Worm (Caenorhabditis elegans) whole organism, L3 larva: ENCODE data around the gene klp-20.

ENCODE experiments used
- R02D3.7 ChIP-seq: fragments of 150-350 bp; optimal IDR thresholded peaks from 2 replicates; lab custom pipeline; 2014; ENCODE audit warnings: missing biosample characterization, missing genetic modification characterization
- aly-2 ChIP-seq: fragments of 150-350 bp; optimal IDR thresholded peaks from 2 replicates; lab custom pipeline; 2014; ENCODE audit warnings: missing biosample characterization, missing genetic modification characterization
- ama-1 ChIP-seq: fragments of 150-350 bp; optimal IDR thresholded peaks from 2 replicates; lab custom pipeline; 2018
- ceh-16 ChIP-seq: sonication (generic microtip); optimal IDR thresholded peaks from 2 replicates; lab custom pipeline; 2017; ENCODE audit warnings: missing biosample characterization, missing genetic modification characterization
- ceh-28 ChIP-seq: fragments of 150-350 bp; optimal IDR thresholded peaks from 2 replicates; lab custom pipeline; 2014; ENCODE audit warnings: missing biosample characterization, missing genetic modification reagents, missing genetic modification characterization
- ceh-82 ChIP-seq: fragments of 150-350 bp; optimal IDR thresholded peaks from 2 replicates; lab custom pipeline; 2014; ENCODE audit warnings: missing biosample characterization, missing genetic modification characterization
- daf-12 ChIP-seq: fragments of 150-350 bp; optimal IDR thresholded peaks from 2 replicates; lab custom pipeline; 2014; ENCODE audit warnings: missing biosample characterization, missing genetic modification reagents, missing genetic modification characterization
- egl-5 ChIP-seq: fragments of 150-350 bp; optimal IDR thresholded peaks from 2 replicates; lab custom pipeline; 2017; ENCODE audit warnings: missing biosample characterization, missing genetic modification reagents, missing genetic modification characterization, inconsistent platforms
- fkh-10 ChIP-seq: sonication (generic microtip); optimal IDR thresholded peaks from 2 replicates; lab custom pipeline; 2017; ENCODE audit warnings: missing biosample characterization, missing genetic modification reagents, missing genetic modification characterization
- fos-1 ChIP-seq: fragments of 150-350 bp; optimal IDR thresholded peaks from 2 replicates; lab custom pipeline; 2014; ENCODE audit warnings: missing biosample characterization, missing genetic modification characterization
- hmg-11 ChIP-seq: sonication (generic microtip); optimal IDR thresholded peaks from 2 replicates; lab custom pipeline; 2016; ENCODE audit warnings: missing genetic modification characterization, missing compliant biosample characterization
- jun-1 ChIP-seq: fragments of 150-350 bp; optimal IDR thresholded peaks from 2 replicates; lab custom pipeline; 2014; ENCODE audit warnings: missing biosample characterization, missing genetic modification reagents, missing genetic modification characterization
- lin-39 ChIP-seq: fragments of 150-350 bp; optimal IDR thresholded peaks from 2 replicates; lab custom pipeline; 2018; ENCODE audit warnings: missing biosample characterization, missing genetic modification reagents, missing genetic modification characterization
- lsy-12 ChIP-seq: sonication (generic microtip); optimal IDR thresholded peaks from 2 replicates; lab custom pipeline; 2016; ENCODE audit warnings: mild to moderate bottlenecking, missing genetic modification characterization, missing compliant biosample characterization
- mdl-1 ChIP-seq: fragments of 150-350 bp; optimal IDR thresholded peaks from 2 replicates; lab custom pipeline; 2014; ENCODE audit warnings: missing biosample characterization, missing genetic modification characterization
- nhr-11 ChIP-seq: fragments of 150-350 bp; optimal IDR thresholded peaks from 2 replicates; lab custom pipeline; 2014; ENCODE audit warnings: missing biosample characterization, missing genetic modification characterization
- nhr-12 ChIP-seq: fragments of 150-350 bp; optimal IDR thresholded peaks from 2 replicates; lab custom pipeline; 2014; ENCODE audit warnings: missing biosample characterization, missing genetic modification characterization
- nhr-23 ChIP-seq: fragments of 150-350 bp; optimal IDR thresholded peaks from 2 replicates; lab custom pipeline; 2014; ENCODE audit warnings: missing biosample characterization, missing genetic modification reagents, missing genetic modification characterization
- nhr-237 ChIP-seq: fragments of 150-350 bp; optimal IDR thresholded peaks from 2 replicates; lab custom pipeline; 2014; ENCODE audit warnings: missing biosample characterization, missing genetic modification characterization
- nhr-67 ChIP-seq: fragments of 150-350 bp; optimal IDR thresholded peaks from 2 replicates; lab custom pipeline; 2014; ENCODE audit warnings: missing biosample characterization, missing genetic modification characterization
- sea-2 ChIP-seq: fragments of 150-350 bp; sonication (generic microtip); optimal IDR thresholded peaks from 4 replicates; lab custom pipeline; 2014; ENCODE audit warnings: missing biosample characterization, missing genetic modification reagents, missing genetic modification characterization
- skn-1 ChIP-seq: fragments of 150-350 bp; optimal IDR thresholded peaks from 2 replicates; lab custom pipeline; 2014; ENCODE audit warnings: missing biosample characterization, missing genetic modification characterization
- snpc-4 ChIP-seq: fragments of 150-350 bp; optimal IDR thresholded peaks from 2 replicates; lab custom pipeline; 2014; ENCODE audit warnings: missing biosample characterization, missing genetic modification characterization
- unc-39 ChIP-seq: sonication (generic microtip); optimal IDR thresholded peaks from 4 replicates; lab custom pipeline; 2017; ENCODE audit warnings: missing biosample characterization, missing genetic modification characterization
- ztf-11 ChIP-seq: fragments of 150-350 bp; optimal IDR thresholded peaks from 2 replicates; lab custom pipeline; 2014; ENCODE audit warnings: missing biosample characterization, missing genetic modification characterization
- ztf-4 ChIP-seq: fragments of 150-350 bp; optimal IDR thresholded peaks from 2 replicates; lab custom pipeline; 2014; ENCODE audit warnings: missing biosample characterization, missing genetic modification characterization

Gene klp-20

ce11 chrIII:235544-235943 lies 25.8 kb downstream of the klp-20 start, which contains the start of gene hpo-29:
Gene hpo-29, plus strand, starts transcription at chrIII:235844.
- TF ChIP-seq ceh-28 (tag; lab: Kevin White, UChicago) (no peak), egl-5 (tag; lab: Kevin White, UChicago) (no peak), ceh-16 (tag; lab: Kevin White, UChicago) (no peak), nhr-12 (tag; lab: Kevin White, UChicago) (no peak), nhr-23 (tag; lab: Kevin White, UChicago) (no peak), ama-1 (lab: Kevin White, UChicago) (no peak), lin-39 (tag; lab: Kevin White, UChicago) (no peak), jun-1 (no peak), lsy-12 (tag; lab: Kevin White, UChicago) (no peak), R02D3.7 (tag; lab: Kevin White, UChicago) (no peak), nhr-237 (tag; lab: Kevin White, UChicago) (no peak), fos-1 (no peak)
- TF ChIP-seq, all 47 proteins: peak for 0

- no peak for TF ChIP-seq hmg-11
- TF ChIP-seq snpc-4 (tag; lab: Kevin White, UChicago): no peak
- TF ChIP-seq daf-12 (tag; lab: Kevin White, UChicago): no peak
- TF ChIP-seq nhr-11 (tag; lab: Kevin White, UChicago): no peak
- peak; percentile 60 for TF ChIP-seq ceh-28 (tag; lab: Kevin White, UChicago)
- no peak for TF ChIP-seq fos-1
- no peak for TF ChIP-seq nhr-67
These were observed 41.6 kb downstream of the klp-20 start for ce11 chrIII:251410-251809.

- TF ChIP-seq ceh-82 (tag; lab: Kevin White, UChicago) (no peak), ama-1 (lab: Kevin White, UChicago) (no peak), nhr-12 (tag; lab: Kevin White, UChicago) (no peak), aly-2 (no peak), mdl-1 (tag; lab: Kevin White, UChicago) (no peak), ztf-4 (tag; lab: Kevin White, UChicago) (no peak), fos-1 (no peak), skn-1 (tag; lab: Kevin White, UChicago) (no peak), ceh-28 (tag; lab: Kevin White, UChicago) (no peak), fkh-10 (GFP tag; lab: Kevin White, UChicago) (no peak), nhr-11 (tag; lab: Kevin White, UChicago) (no peak), ceh-16 (tag; lab: Kevin White, UChicago) (no peak), unc-39 (no peak), daf-12 (tag; lab: Kevin White, UChicago) (no peak), sea-2 (no peak)
These were observed 44.4 kb downstream of the klp-20 start, which contains the start of gene Y50D7A.3 for ce11 chrIII:254235-254634. Gene Y50D7A.3, plus strand, starts transcription at chrIII:254535.

ce11 chrIII:264790-265189 lies 55.0 kb downstream of the klp-20 start, which contains the start of gene xpd-1:
Gene xpd-1, plus strand, starts transcription at chrIII:265090.
- TF ChIP-seq nhr-23 (tag; lab: Kevin White, UChicago) (no peak), fkh-10 (GFP tag; lab: Kevin White, UChicago) (no peak), ztf-11 (tag; lab: Kevin White, UChicago) (no peak), hmg-11 (no peak)
